Worm (Caenorhabditis elegans) whole organism, L4/young adult: ENCODE measurements around the gene fipr-21.

Experiments
- W03F9.2 ChIP-seq: fragments of 150-350 bp; optimal IDR thresholded peaks from 2 replicates; lab custom pipeline; 2014; ENCODE audit warnings: missing biosample characterization, missing genetic modification characterization
- dao-5 ChIP-seq: sonication (generic microtip); optimal IDR thresholded peaks from 2 replicates; lab custom pipeline; 2016; ENCODE audit warnings: missing genotype, missing genetic modification characterization, moderate library complexity, missing compliant biosample characterization
- him-1 ChIP-seq: sonication (generic microtip); optimal IDR thresholded peaks from 2 replicates; lab custom pipeline; 2016; ENCODE audit warnings: missing genotype, missing genetic modification reagents, missing genetic modification characterization, missing compliant biosample characterization

DNA sequence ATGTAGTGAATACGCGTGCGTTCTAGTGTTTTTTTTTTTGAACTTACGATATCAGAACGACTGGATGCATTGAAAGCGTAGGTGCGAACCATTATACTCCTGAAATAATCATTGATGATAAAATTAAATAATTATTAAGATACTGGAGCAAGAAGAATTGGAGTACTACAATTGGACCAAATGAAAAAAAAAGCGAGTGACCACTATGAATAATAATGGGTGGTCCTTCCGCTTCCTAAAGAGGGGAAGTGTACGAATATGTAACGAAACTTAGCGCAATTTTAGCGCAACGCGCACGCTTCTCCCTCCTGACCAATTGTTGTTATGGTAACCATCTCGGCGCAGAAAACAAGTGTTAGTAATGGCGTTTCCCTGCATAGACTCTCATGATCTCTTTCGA lies 11.6 kb downstream of the fipr-21 start, which contains the start of gene F41E7.9:
- no peak for TF ChIP-seq dao-5 (tag; lab: Kevin White, UChicago)
- TF ChIP-seq W03F9.2 (tag; lab: Kevin White, UChicago): no peak
- no peak for TF ChIP-seq him-1 (tag; lab: Kevin White, UChicago)
